Worm (Caenorhabditis elegans): ENCODE data around the gene srw-63.

The srw-63 gene

ce11 chrIV:13979797-13980459 lies 35.8 kb downstream of the srw-63 start, which contains the start of gene dnbp-1:
Gene dnbp-1 (minus strand): TSS chrIV:13979847.
- peak; percentile 55 for TF ChIP-seq lsy-2 (tag; optimal IDR thresholded peaks at IDR 0.05)
- no peak for TF ChIP-seq sptf-1 (tag; optimal IDR thresholded peaks at IDR 0.05)
- no peak for TF ChIP-seq drap-1 (GFP tag; optimal IDR thresholded peaks at IDR 0.05)
- TF ChIP-seq nhr-76 (tag; optimal IDR thresholded peaks at IDR 0.05), result no peak
- no peak for TF ChIP-seq nhr-28 (tag; optimal IDR thresholded peaks at IDR 0.05)
- no peak for TF ChIP-seq lin-32 (GFP tag; optimal IDR thresholded peaks at IDR 0.05)
- peak; percentile 27 for TF ChIP-seq nhr-2 (tag; optimal IDR thresholded peaks at IDR 0.05)
- TF ChIP-seq zip-8 (tag; optimal IDR thresholded peaks at IDR 0.05), result no peak
- no peak for TF ChIP-seq snpc-4 (tag; optimal IDR thresholded peaks at IDR 0.05)
- no peak for TF ChIP-seq ztf-11 (tag; optimal IDR thresholded peaks at IDR 0.05)
- peak; percentile 60 for TF ChIP-seq ces-1 (GFP tag; optimal IDR thresholded peaks at IDR 0.05)
- TF ChIP-seq hlh-1 (tag; optimal IDR thresholded peaks at IDR 0.05), result no peak
- peak; percentile 35 for TF ChIP-seq pha-4 (tag; optimal IDR thresholded peaks at IDR 0.05)
- TF ChIP-seq mep-1 (tag; optimal IDR thresholded peaks at IDR 0.05), result peak; percentile 87
- TF ChIP-seq ceh-39 (tag; optimal IDR thresholded peaks at IDR 0.05), result peak; percentile 59
- no peak for TF ChIP-seq blmp-1 (tag; optimal IDR thresholded peaks at IDR 0.05)
- TF ChIP-seq sem-2 (GFP tag; optimal IDR thresholded peaks at IDR 0.05), result no peak
- TF ChIP-seq elt-3 (tag; optimal IDR thresholded peaks at IDR 0.05), result no peak
- TF ChIP-seq ceh-43 (GFP tag; optimal IDR thresholded peaks at IDR 0.05), result no peak
- TF ChIP-seq unc-62 (GFP tag; optimal IDR thresholded peaks at IDR 0.05), result peak; percentile 54
- peak; percentile 69 for TF ChIP-seq lin-13 (tag; optimal IDR thresholded peaks at IDR 0.05)
- no peak for TF ChIP-seq cnd-1 (tag; optimal IDR thresholded peaks at IDR 0.05)
- TF ChIP-seq mls-2 (tag; optimal IDR thresholded peaks at IDR 0.05), result peak; percentile 47
- peak; percentile 26 for TF ChIP-seq nhr-237 (tag; optimal IDR thresholded peaks at IDR 0.05)
